Fruit fly (Drosophila melanogaster) whole organism, embryonic: ENCODE data around the gene Cdc50.

Source experiments
- Bteb2 ChIP-seq: fragments of 200-800 bp; sonication (Bioruptor generic); optimal IDR thresholded peaks from 2 replicates; lab custom pipeline; 2016; ENCODE audit warnings: missing biosample characterization, missing genetic modification characterization
- CG10267 ChIP-seq: fragments of 200-800 bp; sonication (Bioruptor generic); optimal IDR thresholded peaks from 2 replicates; lab custom pipeline; 2018; ENCODE audit warnings: missing biosample characterization, mild to moderate bottlenecking, missing genetic modification characterization, moderate library complexity
- CG10543 ChIP-seq: fragments of 200-800 bp; sonication (Bioruptor generic); optimal IDR thresholded peaks from 3 replicates; lab custom pipeline; 2017; ENCODE audit warnings: missing biosample characterization, mild to moderate bottlenecking, missing genetic modification characterization, moderate library complexity
- CG10979 ChIP-seq: fragments of 200-800 bp; sonication (Bioruptor generic); optimal IDR thresholded peaks from 2 replicates; lab custom pipeline; 2018; ENCODE audit warnings: missing biosample characterization, mild to moderate bottlenecking, missing genetic modification characterization, moderate library complexity
- CG12391 ChIP-seq: fragments of 200-800 bp; sonication (Bioruptor generic); optimal IDR thresholded peaks from 3 replicates; lab custom pipeline; 2018; ENCODE audit warnings: missing biosample characterization, mild to moderate bottlenecking, missing genetic modification characterization, moderate library complexity
- CG13287 ChIP-seq: fragments of 200-800 bp; sonication (Bioruptor generic); IDR thresholded peaks from 2 replicates; pipeline ENCODE4 v1.3.6; 2022; ENCODE audit warnings: missing biosample characterization, missing genetic modification characterization; ENCODE audit not compliant: partially characterized antibody
- CG13424 ChIP-seq: fragments of 200-800 bp; sonication (Bioruptor generic); optimal IDR thresholded peaks from 2 replicates; lab custom pipeline; 2019; ENCODE audit warnings: missing biosample characterization, mild to moderate bottlenecking, missing genetic modification characterization, moderate library complexity
- CG14710 ChIP-seq: fragments of 200-800 bp; sonication (Bioruptor generic); optimal IDR thresholded peaks from 3 replicates; lab custom pipeline; 2019; ENCODE audit warnings: missing biosample characterization, mild to moderate bottlenecking, missing genetic modification characterization, moderate library complexity
- CG15479 ChIP-seq: fragments of 200-800 bp; sonication (Bioruptor generic); optimal IDR thresholded peaks from 3 replicates; lab custom pipeline; 2019; ENCODE audit warnings: missing biosample characterization, mild to moderate bottlenecking, missing genetic modification characterization, moderate library complexity
- CG17568 ChIP-seq: fragments of 200-800 bp; sonication (Bioruptor generic); optimal IDR thresholded peaks from 2 replicates; lab custom pipeline; 2018; ENCODE audit warnings: missing biosample characterization, mild to moderate bottlenecking, missing genetic modification characterization, moderate library complexity
- CG17829 ChIP-seq: fragments of 200-800 bp; optimal IDR thresholded peaks from 2 replicates; lab custom pipeline; 2019; ENCODE audit warnings: missing biosample characterization, mild to moderate bottlenecking, missing genetic modification characterization, moderate library complexity
- CG17912 ChIP-seq: fragments of 200-800 bp; sonication (Bioruptor generic); optimal IDR thresholded peaks from 2 replicates; lab custom pipeline; 2018; ENCODE audit warnings: missing biosample characterization, mild to moderate bottlenecking, missing genetic modification characterization
- CG2120 ChIP-seq: fragments of 200-800 bp; sonication (Bioruptor generic); optimal IDR thresholded peaks from 3 replicates; lab custom pipeline; 2016; ENCODE audit warnings: missing biosample characterization, missing genetic modification characterization
- CG2712 ChIP-seq: fragments of 200-800 bp; optimal IDR thresholded peaks from 3 replicates; lab custom pipeline; 2019; ENCODE audit warnings: missing biosample characterization, mild to moderate bottlenecking, missing genetic modification characterization, moderate library complexity
- CG30020 ChIP-seq: fragments of 200-800 bp; optimal IDR thresholded peaks from 2 replicates; lab custom pipeline; 2019; ENCODE audit warnings: missing biosample characterization, mild to moderate bottlenecking, missing genetic modification characterization, moderate library complexity
- CG31441 ChIP-seq: fragments of 200-800 bp; sonication (Bioruptor generic); IDR thresholded peaks from 2 replicates; pipeline ENCODE4 v1.3.6; 2022; ENCODE audit warnings: missing biosample characterization, missing genetic modification characterization
- CG32532 ChIP-seq: fragments of 200-800 bp; sonication (Bioruptor generic); IDR thresholded peaks from 2 replicates; pipeline ENCODE4 v1.3.6; 2022; ENCODE audit warnings: missing biosample characterization, missing genetic modification characterization
- CG34376 ChIP-seq: fragments of 200-800 bp; sonication (Bioruptor generic); optimal IDR thresholded peaks from 2 replicates; lab custom pipeline; 2018; ENCODE audit warnings: missing biosample characterization, mild to moderate bottlenecking, missing genetic modification characterization
- CG34422 ChIP-seq: fragments of 200-800 bp; sonication (Bioruptor generic); IDR thresholded peaks from 3 replicates; pipeline ENCODE4 v1.3.6; 2022; ENCODE audit warnings: missing biosample characterization, missing genetic modification characterization
- CG6654 ChIP-seq: fragments of 200-800 bp; sonication (Bioruptor generic); optimal IDR thresholded peaks from 2 replicates; lab custom pipeline; 2017; ENCODE audit warnings: missing biosample characterization, mild to moderate bottlenecking, missing genetic modification characterization
- CG6791 ChIP-seq: fragments of 200-800 bp; sonication (Bioruptor generic); IDR thresholded peaks from 3 replicates; pipeline ENCODE4 v1.3.6; 2022; ENCODE audit warnings: missing biosample characterization, missing genetic modification characterization; ENCODE audit not compliant: partially characterized antibody
- CG8924 ChIP-seq: fragments of 200-800 bp; optimal IDR thresholded peaks from 3 replicates; lab custom pipeline; 2019; ENCODE audit warnings: missing biosample characterization, mild to moderate bottlenecking, missing genetic modification characterization, moderate library complexity
- Dip2 ChIP-seq: fragments of 200-800 bp; sonication (Bioruptor generic); IDR thresholded peaks from 2 replicates; pipeline ENCODE4 v1.3.6; 2022; ENCODE audit warnings: missing biosample characterization, missing genetic modification characterization
- Med ChIP-seq: fragments of 200-800 bp; sonication (Bioruptor generic); peaks from one replicate; lab custom pipeline; 2016; ENCODE audit warnings: missing biosample characterization, missing genetic modification characterization, mild to moderate bottlenecking, inconsistent platforms, moderate library complexity
- Neu2 ChIP-seq: fragments of 200-800 bp; sonication (Bioruptor generic); optimal IDR thresholded peaks from 3 replicates; lab custom pipeline; 2016; ENCODE audit warnings: missing biosample characterization, missing genetic modification characterization, borderline replicate concordance
- Oli ChIP-seq: fragments of 200-800 bp; sonication (Bioruptor generic); optimal IDR thresholded peaks from 2 replicates; lab custom pipeline; 2018; ENCODE audit warnings: missing biosample characterization, mild to moderate bottlenecking, missing genetic modification characterization, moderate library complexity
- Ravus ChIP-seq: fragments of 200-800 bp; sonication (Bioruptor generic); IDR thresholded peaks from 2 replicates; pipeline ENCODE4 v1.3.6; 2022; ENCODE audit warnings: missing biosample characterization, missing genetic modification characterization
- Xrp1 ChIP-seq: fragments of 200-800 bp; sonication (Bioruptor generic); IDR thresholded peaks from 2 replicates; pipeline ENCODE4 v1.3.6; 2022; ENCODE audit warnings: missing biosample characterization, missing genetic modification characterization
- cg ChIP-seq: fragments of 200-800 bp; sonication (Bioruptor generic); optimal IDR thresholded peaks from 3 replicates; lab custom pipeline; 2019; ENCODE audit warnings: missing biosample characterization, mild to moderate bottlenecking, missing genetic modification characterization, moderate library complexity
- chif ChIP-seq, 2 experiments: fragments of 200-800 bp; sonication (Bioruptor generic); optimal IDR thresholded peaks; 3 replicates each; lab custom pipeline; 2016; ENCODE audit warnings: missing biosample characterization in 2 of 2, missing genetic modification characterization in 2 of 2
- chinmo ChIP-seq: fragments of 200-800 bp; sonication (Bioruptor generic); IDR thresholded peaks from 4 replicates; pipeline ENCODE4 v1.3.6; 2022; ENCODE audit warnings: missing biosample characterization, missing genetic modification characterization; ENCODE audit not compliant: partially characterized antibody
- crol ChIP-seq: fragments of 200-800 bp; sonication (Bioruptor generic); IDR thresholded peaks from 2 replicates; pipeline ENCODE4 v1.3.6; 2022; ENCODE audit warnings: missing biosample characterization, missing genetic modification characterization
- cwo ChIP-seq: fragments of 200-800 bp; sonication (Bioruptor generic); optimal IDR thresholded peaks from 3 replicates; lab custom pipeline; 2017; ENCODE audit warnings: missing biosample characterization, missing genetic modification characterization, mild to moderate bottlenecking, moderate library complexity, missing genetic modification reagents
- dysf ChIP-seq: fragments of 200-800 bp; sonication (Bioruptor generic); IDR thresholded peaks from 3 replicates; pipeline ENCODE4 v1.3.6; 2022; ENCODE audit warnings: missing biosample characterization, missing genetic modification characterization
- ewg ChIP-seq: fragments of 200-800 bp; sonication (Bioruptor generic); optimal IDR thresholded peaks from 3 replicates; lab custom pipeline; 2017; ENCODE audit warnings: mild to moderate bottlenecking, missing biosample characterization, missing genetic modification reagents, missing genetic modification characterization
- fd3F ChIP-seq: fragments of 200-800 bp; sonication (Bioruptor generic); optimal IDR thresholded peaks from 2 replicates; lab custom pipeline; 2018; ENCODE audit warnings: missing biosample characterization, mild to moderate bottlenecking, missing genetic modification characterization, moderate library complexity
- fd64A ChIP-seq: fragments of 200-800 bp; sonication (Bioruptor generic); optimal IDR thresholded peaks from 3 replicates; lab custom pipeline; 2018; ENCODE audit warnings: missing biosample characterization, mild to moderate bottlenecking, missing genetic modification characterization
- lola ChIP-seq, 3 experiments: fragments of >200 bp in 2 of 3; fragments of 200-800 bp in 1 of 3; sonication (Bioruptor generic) in 1 of 3; optimal IDR thresholded peaks; 2 replicates each; lab custom pipeline; 2017 to 2019; ENCODE audit warnings: missing biosample characterization in 3 of 3, missing genetic modification characterization in 3 of 3, mild to moderate bottlenecking in 1 of 3, moderate library complexity in 1 of 3
- nmo ChIP-seq: fragments of 200-800 bp; sonication (Bioruptor generic); optimal IDR thresholded peaks from 2 replicates; lab custom pipeline; 2018; ENCODE audit warnings: missing biosample characterization, mild to moderate bottlenecking, missing genetic modification characterization, moderate library complexity
- pnt ChIP-seq: fragments of 200-800 bp; sonication (Bioruptor generic); optimal IDR thresholded peaks from 3 replicates; lab custom pipeline; 2016; ENCODE audit warnings: missing biosample characterization, missing genetic modification characterization
- pzg ChIP-seq: fragments of 200-800 bp; sonication (Bioruptor generic); optimal IDR thresholded peaks from 3 replicates; lab custom pipeline; 2018; ENCODE audit warnings: missing biosample characterization, mild to moderate bottlenecking, missing genetic modification characterization, moderate library complexity
- rib ChIP-seq: fragments of 200-800 bp; sonication (Bioruptor generic); IDR thresholded peaks from 2 replicates; pipeline ENCODE4 v1.3.6; 2022; ENCODE audit warnings: missing biosample characterization, missing genetic modification characterization
- so ChIP-seq: fragments of 200-800 bp; sonication (Bioruptor generic); IDR thresholded peaks from 3 replicates; pipeline ENCODE4 v1.3.6; 2022; ENCODE audit warnings: missing biosample characterization, missing genetic modification characterization
- ssp ChIP-seq: fragments of 200-800 bp; sonication (Bioruptor generic); IDR thresholded peaks from 2 replicates; pipeline ENCODE4 v1.3.6; 2022; ENCODE audit warnings: missing biosample characterization, missing genetic modification characterization
- zf30C ChIP-seq: fragments of 200-800 bp; sonication (Bioruptor generic); optimal IDR thresholded peaks from 3 replicates; lab custom pipeline; 2018; ENCODE audit warnings: missing biosample characterization, mild to moderate bottlenecking, missing genetic modification characterization

The Cdc50 gene

DNA sequence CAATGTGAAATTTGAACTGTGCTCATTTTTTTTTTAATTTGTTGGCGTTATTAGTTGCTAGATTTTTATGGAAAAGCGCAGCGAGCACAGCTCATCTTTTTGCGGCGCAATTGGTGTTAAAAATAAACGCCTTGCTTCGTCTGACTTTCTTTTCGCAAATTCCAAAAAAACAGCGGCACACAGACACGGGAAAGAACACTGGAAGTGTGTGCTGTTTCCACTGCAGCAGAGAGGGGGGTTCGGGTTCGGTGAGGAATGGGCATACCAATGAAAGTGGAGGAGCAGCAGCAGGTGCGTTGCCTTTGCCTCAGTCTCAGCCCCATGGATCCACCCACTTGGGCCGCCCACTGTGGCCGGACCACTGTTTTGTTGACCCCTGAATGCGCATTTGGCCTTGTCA lies 1.3 kb upstream of the Cdc50 start:
- TF ChIP-seq Med (peak; percentile 29), zf30C (GFP tag; lab: Kevin White, UChicago) (no peak)

DNA sequence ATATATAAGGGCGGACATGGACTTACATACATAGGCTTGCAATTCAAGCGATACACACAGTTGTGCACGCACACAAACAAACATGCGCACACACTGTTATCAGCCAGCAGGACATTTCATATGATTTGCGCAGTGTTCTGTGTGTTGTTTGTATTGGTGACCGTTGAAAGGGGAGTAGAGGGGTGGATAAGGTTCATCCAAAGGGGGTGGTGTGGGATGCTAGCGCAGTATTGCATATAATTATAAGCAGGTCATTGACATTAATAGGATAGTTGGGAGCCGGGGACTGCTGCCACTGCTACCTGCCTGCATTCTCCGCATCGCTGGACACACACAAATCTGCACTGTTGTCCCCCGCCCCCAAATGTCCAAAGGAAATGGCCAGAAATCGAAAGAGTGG lies 12.6 kb downstream of the Cdc50 start:
- no peak for TF ChIP-seq Dip2 (GFP tag; lab: Robert Waterston, UW)
- no peak for TF ChIP-seq pzg
- TF ChIP-seq crol (GFP tag; lab: Robert Waterston, UW), result peak; percentile 58
- TF ChIP-seq ewg (GFP tag; lab: Kevin White, UChicago), result peak; percentile 5
- TF ChIP-seq so (GFP tag; lab: Robert Waterston, UW), result no peak
- no peak for TF ChIP-seq CG17568 (GFP tag; lab: Kevin White, UChicago)
- peak; percentile 28 for TF ChIP-seq CG15479 (GFP tag; lab: Kevin White, UChicago)
- TF ChIP-seq CG6654 (GFP tag; lab: Kevin White, UChicago), result no peak
- no peak for TF ChIP-seq CG34422 (GFP tag; lab: Robert Waterston, UW)
- TF ChIP-seq chinmo (GFP tag; lab: Robert Waterston, UW), result 0 out of 4 replicates have a peak, but pooled peaks have one; percentile 35
- TF ChIP-seq cg (GFP tag; lab: Kevin White, UChicago), result peak; percentile 40
- TF ChIP-seq Oli (tag; lab: Kevin White, UChicago), result no peak

DNA sequence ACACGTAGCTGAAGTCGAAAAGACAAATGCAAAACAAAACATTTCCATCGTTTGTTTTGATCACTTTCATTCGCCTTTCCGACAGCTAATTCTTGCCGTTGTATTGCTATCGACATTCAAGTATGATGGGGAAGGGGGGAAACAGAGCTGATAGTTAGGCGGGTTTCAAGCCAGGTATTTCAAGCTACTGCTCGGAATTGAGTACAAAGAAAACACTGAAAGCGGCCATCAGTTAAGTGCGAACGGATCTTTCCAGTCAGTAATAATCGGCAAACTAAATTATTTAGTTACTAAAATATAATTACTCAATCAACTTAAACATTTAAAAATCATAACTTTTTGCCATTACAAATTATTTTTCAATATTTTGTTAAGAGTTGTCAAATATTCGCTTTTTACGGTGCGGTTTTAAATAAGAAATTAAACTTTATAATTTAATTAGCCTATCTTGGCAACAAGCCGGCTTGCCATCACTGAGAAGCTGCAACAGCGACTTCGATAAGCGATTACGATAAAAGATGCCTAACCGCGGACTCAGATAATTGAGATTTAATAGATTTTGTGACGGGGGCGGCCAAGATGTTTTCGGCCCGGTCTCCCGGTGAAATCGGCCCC lies 13.2 kb downstream of the Cdc50 start:
- no peak for TF ChIP-seq cwo (GFP tag; lab: Kevin White, UChicago)
- TF ChIP-seq rib (GFP tag; lab: Robert Waterston, UW), result no peak
- TF ChIP-seq lola (GFP tag; optimal IDR thresholded peaks at IDR 0.05; lab: Kevin White, UChicago), result peak in 1 of 3 experiments; percentile 21
- TF ChIP-seq crol (GFP tag; lab: Robert Waterston, UW), result peak; percentile 54; the same call in 1 of the 2 replicates
- TF ChIP-seq dysf (GFP tag; lab: Robert Waterston, UW), result 0 out of 3 replicates have a peak, but pooled peaks have one; percentile 15
- TF ChIP-seq fd3F, result no peak
- no peak for TF ChIP-seq fd64A (GFP tag; lab: Kevin White, UChicago)
- peak; percentile 51 for TF ChIP-seq CG12391 (tag; lab: Kevin White, UChicago)
- no peak for TF ChIP-seq pnt
- no peak for TF ChIP-seq CG17912 (GFP tag; lab: Kevin White, UChicago)
- no peak for TF ChIP-seq CG10267 (tag; lab: Kevin White, UChicago)
- TF ChIP-seq CG2712 (tag; lab: Kevin White, UChicago), result peak; percentile 46
- TF ChIP-seq CG34376, result peak; percentile 2
- TF ChIP-seq Ravus (GFP tag; lab: Robert Waterston, UW), result no peak
- no peak for TF ChIP-seq Bteb2
- TF ChIP-seq CG32532 (GFP tag; lab: Robert Waterston, UW), result no peak
- peak; percentile 25 for TF ChIP-seq CG14710 (tag; lab: Kevin White, UChicago)
- TF ChIP-seq CG2120 (GFP tag; lab: Kevin White, UChicago), result peak; percentile 8
- TF ChIP-seq CG10979 (tag; lab: Kevin White, UChicago), result peak; percentile 14
- no peak for TF ChIP-seq CG30020 (tag; lab: Kevin White, UChicago)
- no peak for TF ChIP-seq CG13287 (GFP tag; lab: Robert Waterston, UW)
- no peak for TF ChIP-seq CG15479 (GFP tag; lab: Kevin White, UChicago)
- no peak for TF ChIP-seq CG6791
- peak; percentile 34 for TF ChIP-seq CG17829 (tag; lab: Kevin White, UChicago)
- peak; percentile 18 for TF ChIP-seq nmo (GFP tag; lab: Kevin White, UChicago)
- no peak for TF ChIP-seq CG10543
- TF ChIP-seq CG13424, result peak; percentile 20
- TF ChIP-seq Neu2 (GFP tag; lab: Kevin White, UChicago), result no peak
- TF ChIP-seq ssp (GFP tag; lab: Robert Waterston, UW), result peak; percentile 14; the same call in 1 of the 2 replicates
- peak in 1 of 2 experiments; percentile 5 for TF ChIP-seq chif (GFP tag; optimal IDR thresholded peaks at IDR 0.05; lab: Kevin White, UChicago)
- TF ChIP-seq Xrp1 (GFP tag; lab: Robert Waterston, UW), result 0 out of 2 replicates have a peak, but pooled peaks have one; percentile 10
- peak; percentile 22 for TF ChIP-seq CG8924 (tag; lab: Kevin White, UChicago)
- TF ChIP-seq CG31441, result no peak
